Fruit fly (Drosophila melanogaster) whole organism, adult: Measurements from ENCODE around the gene per.

ENCODE experiments used
- CG12768 ChIP-seq: fragments of 200-800 bp; sonication (Bioruptor generic); optimal IDR thresholded peaks from 2 replicates; lab custom pipeline; 2017; ENCODE audit warnings: missing biosample characterization, missing genetic modification characterization, mild to moderate bottlenecking, moderate library complexity, missing genetic modification reagents
- CG5204 ChIP-seq: fragments of 200-800 bp; sonication (Bioruptor generic); optimal IDR thresholded peaks from 2 replicates; lab custom pipeline; 2016; ENCODE audit warnings: missing biosample characterization, missing genetic modification characterization
- CG7045 ChIP-seq: fragments of 200-800 bp; sonication (Bioruptor generic); optimal IDR thresholded peaks from 2 replicates; lab custom pipeline; 2017; ENCODE audit warnings: missing biosample characterization, mild to moderate bottlenecking, missing genetic modification characterization
- CG7101 ChIP-seq: fragments of 200-800 bp; sonication (Bioruptor generic); optimal IDR thresholded peaks from 2 replicates; lab custom pipeline; 2018; ENCODE audit warnings: missing biosample characterization, mild to moderate bottlenecking, missing genetic modification characterization, moderate library complexity
- Clk ChIP-seq: fragments of 200-800 bp; sonication (Bioruptor generic); optimal IDR thresholded peaks from 2 replicates; lab custom pipeline; 2017; ENCODE audit warnings: missing biosample characterization, missing genetic modification characterization
- Hr96 ChIP-seq: fragments of 200-800 bp; sonication (Bioruptor generic); optimal IDR thresholded peaks from 2 replicates; lab custom pipeline; 2016; ENCODE audit warnings: missing biosample characterization, missing genetic modification characterization
- bab1 ChIP-seq: fragments of 200-800 bp; sonication (Bioruptor generic); optimal IDR thresholded peaks from 3 replicates; lab custom pipeline; 2019; ENCODE audit warnings: missing biosample characterization, mild to moderate bottlenecking, missing genetic modification characterization, moderate library complexity
- kay ChIP-seq: fragments of 200-800 bp; sonication (Bioruptor generic); peaks from one replicate; lab custom pipeline; 2016; ENCODE audit warnings: missing biosample characterization, missing genetic modification characterization, borderline replicate concordance
- ovo ChIP-seq: fragments of 200-800 bp; sonication (Bioruptor generic); optimal IDR thresholded peaks from 2 replicates; lab custom pipeline; 2016; ENCODE audit warnings: missing biosample characterization, missing genetic modification characterization
- pad ChIP-seq: fragments of 200-800 bp; sonication (Bioruptor generic); optimal IDR thresholded peaks from 3 replicates; lab custom pipeline; 2017; ENCODE audit warnings: missing biosample characterization, missing genetic modification characterization, mild to moderate bottlenecking, moderate library complexity, missing genetic modification reagents
- tj ChIP-seq: fragments of 200-800 bp; sonication (Bioruptor generic); optimal IDR thresholded peaks from 3 replicates; lab custom pipeline; 2017; ENCODE audit warnings: missing biosample characterization, mild to moderate bottlenecking, missing genetic modification characterization, moderate library complexity

dm6 chrX:2720122-2720521, 34.7 kb downstream of the per start, which contains the start of gene CG2701:
- TF ChIP-seq Clk (GFP tag; lab: Kevin White, UChicago): no peak
- TF ChIP-seq pad (GFP tag; lab: Kevin White, UChicago): no peak
- TF ChIP-seq ovo: no peak
- no peak for TF ChIP-seq CG7045 (GFP tag; lab: Kevin White, UChicago)
- TF ChIP-seq CG12768: no peak
- no peak for TF ChIP-seq Hr96 (GFP tag; lab: Kevin White, UChicago)
- TF ChIP-seq CG5204 (GFP tag; lab: Kevin White, UChicago): no peak
- TF ChIP-seq kay (GFP tag; lab: Kevin White, UChicago): no peak
- peak; percentile 72 for TF ChIP-seq bab1 (GFP tag; lab: Kevin White, UChicago)
- TF ChIP-seq CG7101: no peak
- TF ChIP-seq tj (GFP tag; lab: Kevin White, UChicago): no peak
